Worm (Caenorhabditis elegans): ENCODE measurements around the gene epic-1.

epic-1 gene

DNA sequence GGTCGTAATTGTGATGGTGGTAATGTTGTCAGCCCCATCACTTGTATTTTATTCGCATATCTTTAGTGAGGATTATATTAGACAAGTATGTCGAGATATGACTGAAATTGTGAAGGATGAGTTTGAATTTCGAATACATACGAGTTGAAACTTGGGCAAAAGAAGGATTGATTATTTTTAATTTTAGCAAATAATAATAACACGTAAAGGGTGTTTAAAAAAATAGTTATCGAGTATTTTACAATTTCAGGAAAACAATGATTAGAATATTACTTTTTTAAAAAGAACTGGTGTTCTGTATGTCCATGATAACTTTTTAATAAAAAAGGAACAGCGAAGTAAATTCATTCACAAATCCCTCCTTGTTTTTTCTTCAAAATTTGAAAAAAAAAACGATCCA is 21.3 kb downstream of the epic-1 start, which contains the start of gene F11E6.8:
F11E6.8 (minus strand) TSS at position 101 of the 400 bp plus-strand sequence.
- TF ChIP-seq pes-1 (GFP tag; IDR thresholded peaks at IDR 0.05) (no peak), F13C5.2 (tag; optimal IDR thresholded peaks at IDR 0.05) (no peak), hmg-4 (GFP tag; optimal IDR thresholded peaks at IDR 0.05) (no peak), tbx-37 (GFP tag; conservative IDR thresholded peaks at IDR 0.05) (no peak), ama-1 (optimal IDR thresholded peaks at IDR 0.05) (no peak), hnd-1 (tag; optimal IDR thresholded peaks at IDR 0.05) (no peak), ceh-36 (tag; optimal IDR thresholded peaks at IDR 0.05) (no peak), B0310.2 (tag; optimal IDR thresholded peaks at IDR 0.05) (no peak), hmbx-1 (tag; optimal IDR thresholded peaks at IDR 0.05) (no peak)

DNA sequence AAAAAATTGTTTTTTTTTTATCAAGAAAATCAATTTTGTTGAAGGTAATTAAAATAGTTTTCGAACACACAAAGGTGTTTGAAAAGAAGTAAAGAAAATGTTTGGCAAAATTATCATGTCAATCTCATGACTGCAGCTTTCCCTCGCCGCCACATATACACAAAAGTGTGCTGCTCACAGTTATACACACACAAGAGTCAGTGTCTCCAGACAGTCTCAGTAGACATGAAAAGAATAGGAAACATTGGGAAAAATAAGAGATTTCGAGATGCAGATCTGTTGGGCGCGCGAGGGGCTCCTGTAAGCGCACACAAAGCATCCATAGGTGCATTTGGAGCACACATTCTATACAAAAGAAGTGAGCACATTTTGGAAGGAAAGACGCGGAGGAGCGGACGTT is 23.4 kb downstream of the epic-1 start:
- TF ChIP-seq ama-1 (optimal IDR thresholded peaks at IDR 0.05) (no peak), ceh-13 (GFP tag; optimal IDR thresholded peaks at IDR 0.05) (no peak), hnd-1 (tag; optimal IDR thresholded peaks at IDR 0.05) (no peak), tra-4 (tag; optimal IDR thresholded peaks at IDR 0.05) (no peak), flt-1 (GFP tag; IDR thresholded peaks at IDR 0.05) (no peak), aly-1 (tag; optimal IDR thresholded peaks at IDR 0.05) (no peak), tbx-37 (GFP tag; conservative IDR thresholded peaks at IDR 0.05) (no peak), ets-7 (tag; optimal IDR thresholded peaks at IDR 0.05) (no peak), F13C5.2 (tag; optimal IDR thresholded peaks at IDR 0.05) (no peak), sea-1 (GFP tag; conservative IDR thresholded peaks at IDR 0.05) (no peak), scrt-1 (GFP tag; IDR thresholded peaks at IDR 0.05) (no peak), B0310.2 (tag; optimal IDR thresholded peaks at IDR 0.05) (no peak), hmg-4 (GFP tag; optimal IDR thresholded peaks at IDR 0.05) (no peak), pes-1 (GFP tag; IDR thresholded peaks at IDR 0.05) (no peak), tbx-11 (GFP tag; IDR thresholded peaks at IDR 0.05) (no peak), hmbx-1 (tag; optimal IDR thresholded peaks at IDR 0.05) (no peak), ceh-36 (tag; optimal IDR thresholded peaks at IDR 0.05) (no peak)

DNA sequence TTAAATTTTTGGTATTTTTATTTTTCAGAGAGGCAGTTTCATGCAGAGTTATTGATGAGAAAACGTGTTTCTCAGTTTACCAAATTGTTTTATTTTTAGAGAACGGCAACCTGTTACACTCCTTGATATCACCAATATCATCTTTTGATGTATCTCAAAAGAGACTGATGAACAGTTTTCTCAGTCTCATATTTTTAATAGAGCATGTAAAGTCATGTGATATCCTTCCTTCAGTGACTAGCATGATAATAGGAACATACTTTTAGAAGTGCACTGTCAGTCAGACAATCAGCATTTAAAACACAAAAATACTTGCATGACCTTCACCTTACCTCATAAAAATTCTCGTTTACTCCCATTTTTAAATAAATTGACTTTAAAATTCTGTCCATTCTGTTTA is 29.2 kb downstream of the epic-1 start, which contains the start of gene F11E6.11:
F11E6.11 (plus strand) TSS at position 325 of the 400 bp plus-strand sequence.
- TF ChIP-seq hnd-1 (tag; optimal IDR thresholded peaks at IDR 0.05) (no peak), F13C5.2 (tag; optimal IDR thresholded peaks at IDR 0.05) (no peak), aly-1 (tag; optimal IDR thresholded peaks at IDR 0.05) (no peak), pes-1 (GFP tag; IDR thresholded peaks at IDR 0.05) (no peak), tra-4 (tag; optimal IDR thresholded peaks at IDR 0.05) (no peak), flt-1 (GFP tag; IDR thresholded peaks at IDR 0.05) (no peak), tbx-37 (GFP tag; conservative IDR thresholded peaks at IDR 0.05) (no peak), B0310.2 (tag; optimal IDR thresholded peaks at IDR 0.05) (no peak), scrt-1 (GFP tag; IDR thresholded peaks at IDR 0.05) (no peak), hmg-4 (GFP tag; optimal IDR thresholded peaks at IDR 0.05) (no peak), hmbx-1 (tag; optimal IDR thresholded peaks at IDR 0.05) (no peak), ets-7 (tag; optimal IDR thresholded peaks at IDR 0.05) (no peak)

DNA sequence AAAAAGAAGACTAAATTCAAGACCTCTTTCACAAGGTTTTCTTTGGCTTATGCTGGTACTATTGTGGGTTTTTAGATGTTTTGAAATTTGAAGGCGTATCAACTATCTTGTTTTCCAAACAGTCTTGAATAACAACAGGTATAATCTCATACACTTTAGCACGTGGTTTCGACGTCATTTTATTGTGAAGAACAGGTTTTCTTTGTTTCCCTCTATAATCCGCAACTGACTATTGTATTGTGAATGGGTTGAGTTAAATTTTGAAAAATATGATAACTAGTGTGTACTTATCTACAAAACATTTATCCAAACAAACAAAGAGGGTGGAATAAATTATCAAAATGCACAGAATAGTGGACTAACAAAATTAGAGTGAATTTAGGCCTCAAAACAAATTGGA is 30.5 kb downstream of the epic-1 start:
- TF ChIP-seq flt-1 (GFP tag; IDR thresholded peaks at IDR 0.05): no peak
- TF ChIP-seq hmbx-1 (tag; optimal IDR thresholded peaks at IDR 0.05): no peak
- no peak for TF ChIP-seq ceh-36 (tag; optimal IDR thresholded peaks at IDR 0.05)
- no peak for TF ChIP-seq F13C5.2 (tag; optimal IDR thresholded peaks at IDR 0.05)
- no peak for TF ChIP-seq ama-1 (optimal IDR thresholded peaks at IDR 0.05)
- no peak for TF ChIP-seq pes-1 (GFP tag; IDR thresholded peaks at IDR 0.05)
- no peak for TF ChIP-seq aly-1 (tag; optimal IDR thresholded peaks at IDR 0.05)

DNA sequence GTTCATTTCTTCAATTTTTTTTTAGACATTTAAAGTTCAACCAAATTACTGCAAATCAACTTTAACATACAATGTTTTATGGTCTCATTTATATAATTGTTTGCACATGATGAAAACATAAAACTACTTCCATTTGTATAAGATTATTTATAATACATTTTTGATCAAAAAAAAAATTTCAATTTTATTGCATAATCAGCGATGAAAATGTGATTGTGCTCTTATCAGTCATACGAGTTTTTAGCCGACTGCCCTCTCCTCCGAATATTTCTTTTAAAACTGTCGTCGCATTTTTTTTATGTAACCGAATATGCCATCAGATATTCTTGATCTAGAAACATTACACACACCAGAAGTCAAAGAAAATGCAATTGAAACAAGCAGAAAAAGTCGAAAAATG is 31.3 kb downstream of the epic-1 start, which contains the start of gene F08A7.1:
F08A7.1 (plus strand) TSS at position 191 of the 400 bp plus-strand sequence.
- no peak for TF ChIP-seq ceh-13 (GFP tag; optimal IDR thresholded peaks at IDR 0.05)
- no peak for TF ChIP-seq ceh-36 (tag; optimal IDR thresholded peaks at IDR 0.05)
- TF ChIP-seq hnd-1 (tag; optimal IDR thresholded peaks at IDR 0.05): no peak
- no peak for TF ChIP-seq hmbx-1 (tag; optimal IDR thresholded peaks at IDR 0.05)
- no peak for TF ChIP-seq pes-1 (GFP tag; IDR thresholded peaks at IDR 0.05)
- no peak for TF ChIP-seq aly-1 (tag; optimal IDR thresholded peaks at IDR 0.05)
- TF ChIP-seq B0310.2 (tag; optimal IDR thresholded peaks at IDR 0.05): no peak
- TF ChIP-seq tbx-11 (GFP tag; IDR thresholded peaks at IDR 0.05): no peak
- TF ChIP-seq F13C5.2 (tag; optimal IDR thresholded peaks at IDR 0.05): no peak
- TF ChIP-seq flt-1 (GFP tag; IDR thresholded peaks at IDR 0.05): no peak
- no peak for TF ChIP-seq ets-7 (tag; optimal IDR thresholded peaks at IDR 0.05)
- TF ChIP-seq sea-1 (GFP tag; conservative IDR thresholded peaks at IDR 0.05): no peak
- no peak for TF ChIP-seq hmg-4 (GFP tag; optimal IDR thresholded peaks at IDR 0.05)
- TF ChIP-seq tra-4 (tag; optimal IDR thresholded peaks at IDR 0.05): no peak
- TF ChIP-seq tbx-37 (GFP tag; conservative IDR thresholded peaks at IDR 0.05): no peak
- TF ChIP-seq scrt-1 (GFP tag; IDR thresholded peaks at IDR 0.05): no peak
- no peak for TF ChIP-seq ama-1 (optimal IDR thresholded peaks at IDR 0.05)

DNA sequence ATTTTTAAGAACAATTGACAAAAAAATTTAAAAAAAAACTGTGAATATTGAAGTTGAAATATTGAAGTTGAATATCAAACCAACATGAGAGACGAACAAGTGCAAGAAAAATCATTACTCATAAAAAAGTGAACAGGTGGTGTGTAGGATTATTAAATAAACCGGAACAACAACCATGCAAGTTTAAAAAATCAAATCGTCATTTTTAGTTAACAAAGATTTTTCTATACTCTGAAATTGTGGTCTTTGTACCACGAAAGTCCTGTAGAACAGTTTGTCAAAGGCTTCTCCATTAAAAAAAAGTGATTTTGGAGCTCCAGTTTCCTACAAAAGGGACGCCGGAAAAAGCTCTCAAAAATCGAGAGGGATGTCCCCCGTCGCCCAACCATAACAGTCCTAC is 31.7 kb downstream of the epic-1 start, which contains the start of gene C06A12.19:
C06A12.19 (minus strand) TSS at position 101 of the 400 bp plus-strand sequence.
- TF ChIP-seq ceh-36 (tag; optimal IDR thresholded peaks at IDR 0.05): no peak

DNA sequence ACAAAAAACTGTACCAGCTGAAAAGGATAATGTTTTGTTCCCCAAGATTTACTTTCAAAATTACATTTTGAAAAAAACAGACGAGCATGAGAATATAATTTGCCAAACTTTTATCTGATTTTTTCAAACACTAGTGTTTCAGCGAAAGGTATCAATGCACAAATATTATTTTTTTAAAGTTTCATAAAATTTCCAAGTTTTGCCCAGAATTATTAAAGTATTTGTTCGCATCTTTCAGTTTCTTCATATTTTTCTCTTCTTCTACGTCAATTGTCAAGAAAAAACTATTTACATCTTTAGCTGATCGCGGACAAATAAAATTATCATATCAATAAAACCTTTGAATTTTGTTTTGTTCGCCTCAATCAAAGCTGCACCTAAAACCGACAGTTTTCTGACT is 34.7 kb downstream of the epic-1 start, which contains the start of gene C06A12.8:
C06A12.8 (plus strand) TSS at position 301 of the 400 bp plus-strand sequence.
- TF ChIP-seq tbx-11 (GFP tag; IDR thresholded peaks at IDR 0.05) (no peak), ceh-36 (tag; optimal IDR thresholded peaks at IDR 0.05) (no peak), tbx-37 (GFP tag; conservative IDR thresholded peaks at IDR 0.05) (no peak), F13C5.2 (tag; optimal IDR thresholded peaks at IDR 0.05) (no peak), B0310.2 (tag; optimal IDR thresholded peaks at IDR 0.05) (no peak), pes-1 (GFP tag; IDR thresholded peaks at IDR 0.05) (no peak)

DNA sequence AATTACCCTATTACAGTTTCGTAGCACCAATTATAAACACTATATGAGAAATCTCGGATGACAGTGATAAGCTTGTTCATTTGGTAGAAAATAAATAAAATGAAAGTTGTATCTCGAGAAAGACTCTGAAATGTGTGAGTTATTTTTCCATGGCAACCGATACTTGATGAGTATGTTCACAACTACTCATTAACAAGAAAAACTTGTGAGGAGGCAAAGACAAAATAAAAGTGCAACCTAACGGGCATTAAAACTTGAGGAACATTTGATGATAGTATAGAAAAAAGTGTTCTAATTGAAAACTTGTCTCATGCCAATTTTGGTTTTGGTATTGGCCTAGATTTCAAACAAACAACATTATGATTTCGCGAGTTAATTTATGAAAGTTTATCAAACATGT is 35.2 kb downstream of the epic-1 start, which contains the start of gene gcy-27:
gcy-27 (minus strand) TSS at position 101 of the 400 bp plus-strand sequence.
- TF ChIP-seq hmbx-1 (tag; optimal IDR thresholded peaks at IDR 0.05) (no peak), tra-4 (tag; optimal IDR thresholded peaks at IDR 0.05) (no peak), pes-1 (GFP tag; IDR thresholded peaks at IDR 0.05) (no peak), hnd-1 (tag; optimal IDR thresholded peaks at IDR 0.05) (no peak), hmg-4 (GFP tag; optimal IDR thresholded peaks at IDR 0.05) (no peak), tbx-11 (GFP tag; IDR thresholded peaks at IDR 0.05) (no peak), B0310.2 (tag; optimal IDR thresholded peaks at IDR 0.05) (no peak), ceh-36 (tag; optimal IDR thresholded peaks at IDR 0.05) (no peak), aly-1 (tag; optimal IDR thresholded peaks at IDR 0.05) (no peak)

Measured in whole organism, early embryonic.